Worm (Caenorhabditis elegans): ENCODE results near the gene mgrn-1.
A peak's percentile ranks its signal among the peaks of the same experiment; 100 is the strongest.

DNA sequence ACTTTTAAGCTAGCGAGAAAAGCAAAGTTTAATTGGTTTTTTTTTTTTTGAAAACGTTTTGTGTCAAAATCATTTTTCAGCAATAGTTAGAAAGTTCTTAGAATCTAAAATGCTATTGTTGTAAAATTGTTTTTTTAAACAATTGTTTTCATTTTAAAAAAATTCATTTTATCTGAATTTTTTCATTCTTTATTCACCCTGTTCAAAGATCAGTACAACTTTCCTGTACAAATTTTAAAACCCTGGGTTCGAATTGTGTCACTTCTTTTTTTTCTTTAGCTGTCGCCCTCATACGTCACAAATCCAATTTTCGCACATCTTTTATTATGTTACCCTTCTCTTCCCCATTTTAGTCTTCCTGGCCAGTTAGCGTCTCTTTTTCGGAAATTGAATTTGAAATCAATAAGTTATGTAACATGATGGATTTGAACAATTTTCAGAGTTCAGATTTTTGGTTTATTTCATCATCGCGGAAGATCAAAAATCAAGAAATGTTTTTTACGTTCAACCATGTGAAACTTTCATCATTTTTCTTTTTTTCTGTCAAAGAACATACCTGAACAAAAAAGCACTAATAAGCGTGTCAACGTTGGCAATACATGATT lies 45.3 kb upstream of the mgrn-1 start:
- TF ChIP-seq egl-27 (tag; optimal IDR thresholded peaks at IDR 0.05) (peak; percentile 43), dmd-4 (tag; optimal IDR thresholded peaks at IDR 0.05) (no peak), nhr-77 (tag; optimal IDR thresholded peaks at IDR 0.05) (no peak), nhr-10 (tag; optimal IDR thresholded peaks at IDR 0.05) (no peak), ztf-11 (tag; optimal IDR thresholded peaks at IDR 0.05) (no peak), unc-39 (tag; optimal IDR thresholded peaks at IDR 0.05) (no peak), sma-3 (GFP tag; optimal IDR thresholded peaks at IDR 0.05) (no peak), nhr-25 (tag; optimal IDR thresholded peaks at IDR 0.05) (no peak), nhr-6 (tag; optimal IDR thresholded peaks at IDR 0.05) (no peak), unc-62 (GFP tag; optimal IDR thresholded peaks at IDR 0.05) (no peak), nhr-11 (tag; optimal IDR thresholded peaks at IDR 0.05) (no peak), ztf-1 (GFP tag; conservative IDR thresholded peaks at IDR 0.05) (no peak), nhr-12 (tag; optimal IDR thresholded peaks at IDR 0.05) (no peak)

All from whole organism, L2 larva.